Fruit fly (Drosophila melanogaster) whole organism, embryonic: Measurements from ENCODE around the gene CG12659.

Experiments used
- Aef1 ChIP-seq: fragments of 200-800 bp; sonication (Bioruptor generic); IDR thresholded peaks from 3 replicates; pipeline ENCODE4 v1.3.6; 2022; ENCODE audit warnings: missing biosample characterization, missing genetic modification characterization
- Atf6 ChIP-seq: fragments of 200-800 bp; sonication (Bioruptor generic); IDR thresholded peaks from 2 replicates; pipeline ENCODE4 v1.3.6; 2022; ENCODE audit warnings: missing biosample characterization, missing genetic modification characterization
- BtbVII ChIP-seq: fragments of 200-800 bp; sonication (Bioruptor generic); optimal IDR thresholded peaks from 3 replicates; lab custom pipeline; 2017; ENCODE audit warnings: missing biosample characterization, mild to moderate bottlenecking, missing genetic modification characterization
- CG10209 ChIP-seq: fragments of 200-800 bp; sonication (Bioruptor generic); optimal IDR thresholded peaks from 3 replicates; lab custom pipeline; 2017; ENCODE audit warnings: missing biosample characterization, mild to moderate bottlenecking, missing genetic modification characterization, missing genetic modification reagents
- CG11247 ChIP-seq: fragments of 200-800 bp; sonication (Bioruptor generic); IDR thresholded peaks from 2 replicates; pipeline ENCODE4 v1.3.6; 2022; ENCODE audit warnings: missing biosample characterization, missing genetic modification characterization
- CG11560 ChIP-seq: fragments of 200-800 bp; sonication (Bioruptor generic); IDR thresholded peaks from 3 replicates; pipeline ENCODE4 v1.3.6; 2022; ENCODE audit warnings: missing biosample characterization, missing genetic modification characterization
- CG12769 ChIP-seq: fragments of 200-800 bp; sonication (Bioruptor generic); optimal IDR thresholded peaks from 2 replicates; lab custom pipeline; 2019; ENCODE audit warnings: missing biosample characterization, mild to moderate bottlenecking, missing genetic modification characterization, moderate library complexity
- CG15601 ChIP-seq: fragments of 200-800 bp; sonication (Bioruptor generic); optimal IDR thresholded peaks from 3 replicates; lab custom pipeline; 2019; ENCODE audit warnings: missing biosample characterization, mild to moderate bottlenecking, missing genetic modification characterization, moderate library complexity
- CG17186 ChIP-seq: fragments of 200-800 bp; sonication (Bioruptor generic); optimal IDR thresholded peaks from 3 replicates; lab custom pipeline; 2017; ENCODE audit warnings: missing biosample characterization, missing genetic modification reagents, missing genetic modification characterization
- CG17802 ChIP-seq: fragments of 200-800 bp; sonication (Bioruptor generic); optimal IDR thresholded peaks from 2 replicates; lab custom pipeline; 2018; ENCODE audit warnings: missing biosample characterization, mild to moderate bottlenecking, missing genetic modification characterization, moderate library complexity
- CG18262 ChIP-seq: fragments of 200-800 bp; optimal IDR thresholded peaks from 3 replicates; lab custom pipeline; 2019; ENCODE audit warnings: missing biosample characterization, mild to moderate bottlenecking, missing genetic modification characterization, moderate library complexity
- CG30020 ChIP-seq: fragments of 200-800 bp; optimal IDR thresholded peaks from 2 replicates; lab custom pipeline; 2019; ENCODE audit warnings: missing biosample characterization, mild to moderate bottlenecking, missing genetic modification characterization, moderate library complexity
- CG32767 ChIP-seq: fragments of 200-800 bp; sonication (Bioruptor generic); IDR thresholded peaks from 2 replicates; pipeline ENCODE4 v1.3.6; 2022; ENCODE audit warnings: missing biosample characterization, missing genetic modification characterization
- CG33557 ChIP-seq: fragments of 200-800 bp; sonication (Bioruptor generic); optimal IDR thresholded peaks from 2 replicates; lab custom pipeline; 2019; ENCODE audit warnings: missing biosample characterization, mild to moderate bottlenecking, missing genetic modification characterization, moderate library complexity
- CG4360 ChIP-seq: fragments of 200-800 bp; sonication (Bioruptor generic); IDR thresholded peaks from 2 replicates; pipeline ENCODE4 v1.3.6; 2022; ENCODE audit warnings: missing biosample characterization, missing genetic modification characterization
- CG43689 ChIP-seq: fragments of 200-800 bp; sonication (Bioruptor generic); IDR thresholded peaks from 2 replicates; pipeline ENCODE4 v1.3.6; 2022; ENCODE audit warnings: missing biosample characterization, missing genetic modification characterization
- CG6254 ChIP-seq: fragments of 200-800 bp; sonication (Bioruptor generic); optimal IDR thresholded peaks from 3 replicates; lab custom pipeline; 2017; ENCODE audit warnings: mild to moderate bottlenecking, missing biosample characterization, missing genetic modification reagents, missing genetic modification characterization
- CG6683 ChIP-seq: fragments of 200-800 bp; sonication (Bioruptor generic); optimal IDR thresholded peaks from 2 replicates; lab custom pipeline; 2017; ENCODE audit warnings: missing biosample characterization, mild to moderate bottlenecking, missing genetic modification characterization, missing genetic modification reagents
- CG7839 ChIP-seq: fragments of 200-800 bp; sonication (Bioruptor generic); optimal IDR thresholded peaks from 3 replicates; lab custom pipeline; 2018; ENCODE audit warnings: missing biosample characterization, mild to moderate bottlenecking, missing genetic modification characterization, moderate library complexity
- CG9932 ChIP-seq: fragments of 200-800 bp; sonication (Bioruptor generic); IDR thresholded peaks from 2 replicates; pipeline ENCODE4 v1.3.6; 2022; ENCODE audit warnings: missing biosample characterization, missing genetic modification characterization
- CrebB ChIP-seq: fragments of 200-800 bp; sonication (Bioruptor generic); optimal IDR thresholded peaks from 3 replicates; lab custom pipeline; 2018; ENCODE audit warnings: missing biosample characterization, mild to moderate bottlenecking, missing genetic modification characterization
- D ChIP-seq, 2 experiments: fragments of 200-800 bp in 1 of 2; fragments of >200 bp in 1 of 2; sonication (Bioruptor generic) in 1 of 2; optimal IDR thresholded peaks; 2 replicates in 1 of 2; 3 replicates in 1 of 2; lab custom pipeline; 2017; ENCODE audit warnings: mild to moderate bottlenecking in 1 of 2, missing biosample characterization in 1 of 2, missing genetic modification characterization in 1 of 2, missing genetic modification reagents in 1 of 2
- Elba2 ChIP-seq: fragments of 200-800 bp; sonication (Bioruptor generic); optimal IDR thresholded peaks from 3 replicates; lab custom pipeline; 2016; ENCODE audit warnings: missing biosample characterization, missing genetic modification characterization
- HmgZ ChIP-seq: fragments of 200-800 bp; sonication (Bioruptor generic); optimal IDR thresholded peaks from 2 replicates; lab custom pipeline; 2018; ENCODE audit warnings: missing biosample characterization, mild to moderate bottlenecking, missing genetic modification characterization
- Hsf ChIP-seq: fragments of 200-800 bp; sonication (Bioruptor generic); optimal IDR thresholded peaks from 3 replicates; lab custom pipeline; 2016; ENCODE audit warnings: missing biosample characterization, missing genetic modification characterization
- Kr ChIP-seq: fragments of 200-800 bp; sonication (Bioruptor generic); optimal IDR thresholded peaks from 2 replicates; lab custom pipeline; 2017; ENCODE audit warnings: missing biosample characterization, mild to moderate bottlenecking, missing genetic modification characterization
- NfI ChIP-seq: fragments of 200-800 bp; sonication (Bioruptor generic); optimal IDR thresholded peaks from 3 replicates; lab custom pipeline; 2018; ENCODE audit warnings: missing biosample characterization, mild to moderate bottlenecking, missing genetic modification characterization, moderate library complexity
- Rx ChIP-seq: fragments of 200-800 bp; sonication (Bioruptor generic); IDR thresholded peaks from 2 replicates; pipeline ENCODE4 v1.3.6; 2022; ENCODE audit warnings: missing biosample characterization, missing genetic modification characterization
- Sry-δ ChIP-seq: fragments of 200-800 bp; sonication (Bioruptor generic); optimal IDR thresholded peaks from 2 replicates; lab custom pipeline; 2016; ENCODE audit warnings: missing biosample characterization, missing genetic modification characterization
- Trl ChIP-seq, 3 experiments: fragments of >200 bp in 2 of 3; fragments of 200-800 bp in 1 of 3; sonication (Bioruptor generic) in 1 of 3; optimal IDR thresholded peaks; 2 replicates in 1 of 3; 3 replicates in 2 of 3; lab custom pipeline; 2016 to 2017; ENCODE audit warnings: missing biosample characterization in 1 of 3, missing genetic modification characterization in 1 of 3
- bcd ChIP-seq: fragments of 200-800 bp; sonication (Bioruptor generic); optimal IDR thresholded peaks from 2 replicates; lab custom pipeline; 2017; ENCODE audit warnings: missing biosample characterization, mild to moderate bottlenecking, missing genetic modification characterization
- crp ChIP-seq, 2 experiments: fragments of 200-800 bp; sonication (Bioruptor generic); optimal IDR thresholded peaks; 2 replicates in 1 of 2; 3 replicates in 1 of 2; lab custom pipeline; 2017; ENCODE audit warnings: missing biosample characterization in 2 of 2, missing genetic modification characterization in 2 of 2, mild to moderate bottlenecking in 1 of 2, moderate library complexity in 1 of 2
- da ChIP-seq: fragments of 200-800 bp; sonication (Bioruptor generic); optimal IDR thresholded peaks from 2 replicates; lab custom pipeline; 2016; ENCODE audit warnings: missing biosample characterization, missing genetic modification characterization
- dimm ChIP-seq: fragments of 200-800 bp; sonication (Bioruptor generic); IDR thresholded peaks from 2 replicates; pipeline ENCODE4 v1.3.6; 2022; ENCODE audit warnings: missing biosample characterization, missing genetic modification characterization
- fu2 ChIP-seq: fragments of 200-800 bp; sonication (Bioruptor generic); optimal IDR thresholded peaks from 2 replicates; lab custom pipeline; 2016; ENCODE audit warnings: missing biosample characterization, missing genetic modification characterization
- gem ChIP-seq: fragments of 200-800 bp; sonication (Bioruptor generic); optimal IDR thresholded peaks from 2 replicates; lab custom pipeline; 2019; ENCODE audit warnings: missing biosample characterization, mild to moderate bottlenecking, missing genetic modification characterization, moderate library complexity
- inv ChIP-seq: fragments of 200-800 bp; sonication (Bioruptor generic); IDR thresholded peaks from 2 replicates; pipeline ENCODE4 v1.3.6; 2022; ENCODE audit warnings: missing biosample characterization, missing genetic modification characterization; ENCODE audit not compliant: partially characterized antibody
- kah ChIP-seq: fragments of 200-800 bp; sonication (Bioruptor generic); optimal IDR thresholded peaks from 2 replicates; lab custom pipeline; 2018; ENCODE audit warnings: missing biosample characterization, mild to moderate bottlenecking, missing genetic modification characterization
- nau ChIP-seq: fragments of 200-800 bp; sonication (Bioruptor generic); optimal IDR thresholded peaks from 3 replicates; lab custom pipeline; 2017; ENCODE audit warnings: missing biosample characterization, mild to moderate bottlenecking, missing genetic modification characterization, missing genetic modification reagents
- nom ChIP-seq: fragments of 200-800 bp; sonication (Bioruptor generic); optimal IDR thresholded peaks from 2 replicates; lab custom pipeline; 2017; ENCODE audit warnings: missing biosample characterization, missing genetic modification characterization, mild to moderate bottlenecking, moderate library complexity, missing genetic modification reagents
- pho ChIP-seq: fragments of 200-800 bp; sonication (Bioruptor generic); optimal IDR thresholded peaks from 2 replicates; lab custom pipeline; 2016; ENCODE audit warnings: missing biosample characterization, missing genetic modification characterization
- phol ChIP-seq: fragments of 200-800 bp; sonication (Bioruptor generic); optimal IDR thresholded peaks from 3 replicates; lab custom pipeline; 2018; ENCODE audit warnings: missing biosample characterization, mild to moderate bottlenecking, missing genetic modification characterization, moderate library complexity
- pita ChIP-seq: fragments of 200-800 bp; sonication (Bioruptor generic); optimal IDR thresholded peaks from 2 replicates; lab custom pipeline; 2017; ENCODE audit warnings: missing biosample characterization, mild to moderate bottlenecking, missing genetic modification characterization
- psq ChIP-seq: fragments of 200-800 bp; sonication (Bioruptor generic); optimal IDR thresholded peaks from 2 replicates; lab custom pipeline; 2017; ENCODE audit warnings: missing biosample characterization, missing genetic modification characterization
- sc ChIP-seq, 3 experiments: fragments of >200 bp in 2 of 3; fragments of 200-800 bp in 1 of 3; sonication (Bioruptor generic) in 1 of 3; optimal IDR thresholded peaks; 2 replicates in 2 of 3; 3 replicates in 1 of 3; lab custom pipeline; 2017; ENCODE audit warnings: mild to moderate bottlenecking in 1 of 3, missing biosample characterization in 1 of 3, missing genetic modification characterization in 1 of 3, missing genetic modification reagents in 1 of 3
- sens ChIP-seq: fragments of 200-800 bp; sonication (Bioruptor generic); peaks from one replicate; lab custom pipeline; 2016; ENCODE audit warnings: missing biosample characterization, missing genetic modification characterization
- tx ChIP-seq: fragments of 200-800 bp; sonication (Bioruptor generic); optimal IDR thresholded peaks from 2 replicates; lab custom pipeline; 2016; ENCODE audit warnings: missing biosample characterization, missing genetic modification characterization

CG12659 gene

dm6 chrX:8579097-8579496 lies 12.4 kb downstream of the CG12659 start (continued):
- TF ChIP-seq pho (GFP tag; lab: Kevin White, UChicago) (no peak), CG30020 (tag; lab: Kevin White, UChicago) (no peak), CG11247 (no peak), Aef1 (GFP tag; lab: Robert Waterston, UW) (no peak), Sry-δ (GFP tag; lab: Kevin White, UChicago) (no peak), CG33557 (no peak), CG18262 (tag; lab: Kevin White, UChicago) (peak; percentile 29), CG7839 (tag; lab: Kevin White, UChicago) (peak; percentile 19), Hsf (GFP tag; lab: Kevin White, UChicago) (no peak), phol (tag; lab: Kevin White, UChicago) (peak; percentile 22), HmgZ (tag; lab: Kevin White, UChicago) (no peak), Elba2 (GFP tag; lab: Kevin White, UChicago) (no peak), gem (tag; lab: Kevin White, UChicago) (peak; percentile 21), sc (optimal IDR thresholded peaks at IDR 0.05; lab: Kevin White, UChicago) (no peak), sc (GFP tag; optimal IDR thresholded peaks at IDR 0.05; lab: Kevin White, UChicago) (no peak)

DNA sequence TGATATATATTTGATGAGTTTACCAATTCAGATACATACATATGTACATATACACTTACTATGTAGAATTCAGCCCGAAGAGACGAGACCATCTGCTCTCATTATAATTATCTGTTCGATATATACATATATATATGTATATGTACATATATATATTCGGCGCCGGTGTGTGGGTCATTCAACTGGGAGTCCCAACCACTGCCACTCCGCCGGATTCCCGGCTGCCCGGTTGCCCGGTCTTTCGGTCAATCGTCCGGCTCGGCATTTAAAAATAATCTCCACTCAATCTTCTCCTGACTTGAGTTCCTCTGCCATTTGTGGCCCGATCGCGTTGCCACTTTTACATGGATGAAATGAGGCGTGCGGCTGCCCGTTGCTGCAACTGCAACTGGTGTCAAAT lies 14.9 kb downstream of the CG12659 start:
- TF ChIP-seq CG17186 (no peak), da (GFP tag; lab: Kevin White, UChicago) (no peak), fu2 (GFP tag; lab: Kevin White, UChicago) (no peak), kah (peak; percentile 61), CG43689 (GFP tag; lab: Robert Waterston, UW) (no peak), psq (GFP tag; lab: Kevin White, UChicago) (no peak), nom (GFP tag; lab: Kevin White, UChicago) (no peak), CG17802 (tag; lab: Kevin White, UChicago) (no peak), crp (GFP tag; optimal IDR thresholded peaks at IDR 0.05; lab: Kevin White, UChicago) (no peak), sens (GFP tag; lab: Kevin White, UChicago) (peak; percentile 33), CrebB (tag; lab: Kevin White, UChicago) (no peak), CG10209 (GFP tag; lab: Kevin White, UChicago) (no peak), CG12769 (tag; lab: Kevin White, UChicago) (peak; percentile 17), CG6683 (no peak), Rx (no peak), CG9932 (no peak)

DNA sequence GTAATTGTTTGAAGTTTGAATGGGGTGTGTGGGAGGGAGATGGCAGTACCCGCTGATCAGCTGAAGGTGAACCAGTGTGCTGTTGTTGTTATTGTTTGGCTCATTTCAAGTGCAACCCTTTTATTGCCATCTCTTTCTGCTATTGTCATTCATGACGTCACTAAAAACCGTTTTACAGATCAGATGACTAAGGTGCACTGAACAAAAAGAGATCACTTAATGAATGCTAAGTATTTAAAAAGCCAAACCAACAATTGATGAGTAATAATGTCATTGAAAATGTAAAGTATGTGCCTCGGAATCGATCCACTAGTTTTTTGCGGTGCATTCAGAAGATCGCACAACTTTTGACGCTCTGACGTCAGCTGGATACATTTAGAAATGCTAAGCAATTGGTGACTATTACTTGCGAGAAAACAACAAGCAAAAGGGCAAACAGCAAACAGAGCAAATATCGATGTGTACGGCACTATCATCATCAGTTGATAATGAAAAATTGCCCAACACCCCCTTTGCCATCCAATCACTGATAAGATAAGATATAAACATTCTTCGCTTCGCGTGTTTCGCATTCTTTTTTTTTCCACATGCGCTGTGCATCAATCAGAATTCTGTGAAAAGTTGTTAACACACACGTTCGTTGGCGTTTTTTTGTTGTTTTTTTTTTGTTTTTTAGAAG lies 16.7 kb downstream of the CG12659 start:
- TF ChIP-seq nau (no peak), pita (no peak), Kr (peak; percentile 7), CG11560 (tag; lab: Robert Waterston, UW) (no peak), D (optimal IDR thresholded peaks at IDR 0.05; lab: Kevin White, UChicago) (no peak), D (GFP tag; optimal IDR thresholded peaks at IDR 0.05; lab: Kevin White, UChicago) (peak; percentile 19), CG4360 (GFP tag; lab: Robert Waterston, UW) (peak; percentile 86), CG15601 (no peak), Atf6 (peak; percentile 39; the same call in 1 of the 2 replicates), inv (no peak), Trl (optimal IDR thresholded peaks at IDR 0.05; lab: Kevin White, UChicago) (no peak), Trl (GFP tag; optimal IDR thresholded peaks at IDR 0.05; lab: Kevin White, UChicago) (peak; percentile 1), dimm (GFP tag; lab: Robert Waterston, UW) (0 out of 2 replicates have a peak, but pooled peaks have one; percentile 17), NfI (peak; percentile 41), CG32767 (GFP tag; lab: Robert Waterston, UW) (no peak), bcd (GFP tag; lab: Kevin White, UChicago) (no peak), BtbVII (GFP tag; lab: Kevin White, UChicago) (peak; percentile 44), tx (peak; percentile 13), CG6254 (GFP tag; lab: Kevin White, UChicago) (no peak)
